Fruit fly (Drosophila melanogaster) whole organism: ENCODE data around the gene CG4577.

Experiments
- CG8478 ChIP-seq: fragments of >200 bp; optimal IDR thresholded peaks from 2 replicates; lab custom pipeline; 2018; ENCODE audit warnings: inconsistent platforms
- psq ChIP-seq: fragments of >200 bp; optimal IDR thresholded peaks from 2 replicates; lab custom pipeline; 2017

DNA sequence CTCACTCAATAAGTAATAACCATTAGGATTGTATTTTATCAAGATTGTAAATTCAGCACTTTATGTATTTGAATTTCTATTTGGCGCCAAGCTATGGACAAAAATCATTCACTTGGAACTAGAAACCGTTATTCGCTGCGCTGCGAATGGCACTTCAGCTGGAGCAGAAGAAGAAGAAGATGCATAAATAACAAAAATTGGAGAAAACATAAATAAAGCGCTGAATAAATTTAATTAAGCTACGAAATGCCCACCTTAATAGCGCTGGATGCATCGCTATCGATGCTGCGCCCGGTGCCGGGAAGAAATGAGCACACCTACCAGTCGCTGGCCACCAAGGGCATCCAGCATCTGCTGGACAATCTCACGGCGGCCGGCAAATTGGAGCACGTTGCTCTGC is 29.8 kb downstream of the CG4577 start, which contains the start of gene IntS14:
- TF ChIP-seq psq (lab: Kevin White, UChicago) (no peak), CG8478 (lab: Kevin White, UChicago) (no peak)
